Fruit fly (Drosophila melanogaster) whole organism, prepupa: ENCODE results near the gene CG11964.

Source experiments
- Blimp-1 ChIP-seq: fragments of 200-800 bp; sonication (Bioruptor generic); optimal IDR thresholded peaks from 3 replicates; lab custom pipeline; 2017; ENCODE audit warnings: missing biosample characterization, missing genetic modification characterization, mild to moderate bottlenecking, moderate library complexity, missing genetic modification reagents
- CG10631 ChIP-seq: fragments of 200-800 bp; sonication (Bioruptor generic); optimal IDR thresholded peaks from 2 replicates; lab custom pipeline; 2016; ENCODE audit warnings: missing biosample characterization, missing genetic modification characterization
- CG10669 ChIP-seq: fragments of 200-800 bp; sonication (Bioruptor generic); optimal IDR thresholded peaks from 3 replicates; lab custom pipeline; 2018; ENCODE audit warnings: missing biosample characterization, mild to moderate bottlenecking, missing genetic modification characterization, moderate library complexity
- CG11294 ChIP-seq: fragments of 200-800 bp; sonication (Bioruptor generic); IDR thresholded peaks from 2 replicates; pipeline ENCODE4 v1.3.6; 2022; ENCODE audit warnings: missing biosample characterization, missing genetic modification characterization
- CG11762 ChIP-seq: fragments of 200-800 bp; sonication (Bioruptor generic); optimal IDR thresholded peaks from 3 replicates; lab custom pipeline; 2016; ENCODE audit warnings: missing biosample characterization, missing genetic modification characterization; ENCODE audit not compliant: insufficient read depth
- CG11902 ChIP-seq: fragments of 200-800 bp; sonication (Bioruptor generic); optimal IDR thresholded peaks from 3 replicates; lab custom pipeline; 2016; ENCODE audit warnings: missing biosample characterization, missing genetic modification characterization
- CG15336 ChIP-seq: fragments of 200-800 bp; sonication (Bioruptor generic); IDR thresholded peaks from 2 replicates; pipeline ENCODE4 v1.3.6; 2022; ENCODE audit warnings: missing biosample characterization, missing genetic modification characterization
- CG1621 ChIP-seq: fragments of 200-800 bp; sonication (Bioruptor generic); optimal IDR thresholded peaks from 3 replicates; lab custom pipeline; 2018; ENCODE audit warnings: missing biosample characterization, mild to moderate bottlenecking, missing genetic modification characterization
- CG16779 ChIP-seq: fragments of 200-800 bp; sonication (Bioruptor generic); optimal IDR thresholded peaks from 3 replicates; lab custom pipeline; 2017; ENCODE audit warnings: missing biosample characterization, mild to moderate bottlenecking, missing genetic modification characterization
- CG3032 ChIP-seq: fragments of 200-800 bp; optimal IDR thresholded peaks from 2 replicates; lab custom pipeline; 2019; ENCODE audit warnings: missing biosample characterization, mild to moderate bottlenecking, missing genetic modification characterization, moderate library complexity
- CG31627 ChIP-seq: fragments of 200-800 bp; sonication (Bioruptor generic); optimal IDR thresholded peaks from 3 replicates; lab custom pipeline; 2016; ENCODE audit warnings: missing biosample characterization, missing genetic modification characterization
- CG34406 ChIP-seq: fragments of 200-800 bp; sonication (Bioruptor generic); optimal IDR thresholded peaks from 3 replicates; lab custom pipeline; 2016; ENCODE audit warnings: missing biosample characterization, missing genetic modification characterization
- CG4318 ChIP-seq: fragments of 200-800 bp; sonication (Bioruptor generic); optimal IDR thresholded peaks from 3 replicates; lab custom pipeline; 2017; ENCODE audit warnings: missing biosample characterization, mild to moderate bottlenecking, missing genetic modification characterization
- CG6808 ChIP-seq: fragments of 200-800 bp; sonication (Bioruptor generic); optimal IDR thresholded peaks from 3 replicates; lab custom pipeline; 2017; ENCODE audit warnings: missing biosample characterization, missing genetic modification characterization, mild to moderate bottlenecking, moderate library complexity, missing genetic modification reagents
- CG6854 ChIP-seq: fragments of 200-800 bp; sonication (Bioruptor generic); optimal IDR thresholded peaks from 2 replicates; lab custom pipeline; 2017; ENCODE audit warnings: missing biosample characterization, mild to moderate bottlenecking, missing genetic modification characterization
- CG7368 ChIP-seq: fragments of 200-800 bp; sonication (Bioruptor generic); optimal IDR thresholded peaks from 3 replicates; lab custom pipeline; 2016; ENCODE audit warnings: missing biosample characterization, missing genetic modification characterization
- CG8119 ChIP-seq: fragments of 200-800 bp; sonication (Bioruptor generic); IDR thresholded peaks from 3 replicates; pipeline ENCODE4 v1.3.6; 2022; ENCODE audit warnings: missing biosample characterization, missing genetic modification characterization
- CG8319 ChIP-seq: fragments of 200-800 bp; sonication (Bioruptor generic); optimal IDR thresholded peaks from 3 replicates; lab custom pipeline; 2016; ENCODE audit warnings: missing biosample characterization, missing genetic modification characterization
- CG8632 ChIP-seq: fragments of 200-800 bp; sonication (Bioruptor generic); optimal IDR thresholded peaks from 3 replicates; lab custom pipeline; 2016; ENCODE audit warnings: missing biosample characterization, missing genetic modification characterization
- Eip75B ChIP-seq: fragments of 200-800 bp; sonication (Bioruptor generic); optimal IDR thresholded peaks from 3 replicates; lab custom pipeline; 2016; ENCODE audit warnings: missing biosample characterization, missing genetic modification characterization
- Eip93F ChIP-seq: fragments of 200-800 bp; sonication (Bioruptor generic); optimal IDR thresholded peaks from 2 replicates; lab custom pipeline; 2016; ENCODE audit warnings: missing biosample characterization, mild to moderate bottlenecking, missing genetic modification characterization
- Ets21C ChIP-seq: fragments of 200-800 bp; sonication (Bioruptor generic); optimal IDR thresholded peaks from 3 replicates; lab custom pipeline; 2016; ENCODE audit warnings: missing biosample characterization, missing genetic modification characterization
- Gug ChIP-seq: fragments of 200-800 bp; sonication (Bioruptor generic); IDR thresholded peaks from 2 replicates; pipeline ENCODE4 v1.3.6; 2022; ENCODE audit warnings: missing biosample characterization, missing genetic modification characterization
- Hr38 ChIP-seq: sonication (Bioruptor generic); optimal IDR thresholded peaks from 2 replicates; lab custom pipeline; 2016; ENCODE audit warnings: missing biosample characterization, missing genetic modification characterization
- Hr4 ChIP-seq: fragments of 200-800 bp; sonication (Bioruptor generic); optimal IDR thresholded peaks from 3 replicates; lab custom pipeline; 2016; ENCODE audit warnings: missing biosample characterization, missing genetic modification characterization
- Met ChIP-seq: fragments of 200-800 bp; sonication (Bioruptor generic); optimal IDR thresholded peaks from 3 replicates; lab custom pipeline; 2016; ENCODE audit warnings: missing biosample characterization, missing genetic modification characterization
- OdsH ChIP-seq: fragments of 200-800 bp; sonication (Bioruptor generic); optimal IDR thresholded peaks from 3 replicates; lab custom pipeline; 2016; ENCODE audit warnings: missing biosample characterization, missing genetic modification characterization
- Smox ChIP-seq: fragments of 200-800 bp; sonication (Bioruptor generic); optimal IDR thresholded peaks from 3 replicates; lab custom pipeline; 2016; ENCODE audit warnings: missing biosample characterization, missing genetic modification characterization
- Sox102F ChIP-seq: fragments of 200-800 bp; sonication (Bioruptor generic); optimal IDR thresholded peaks from 2 replicates; lab custom pipeline; 2016; ENCODE audit warnings: missing biosample characterization, mild to moderate bottlenecking, missing genetic modification characterization
- Sox14 ChIP-seq: fragments of 200-800 bp; sonication (Bioruptor generic); optimal IDR thresholded peaks from 3 replicates; lab custom pipeline; 2016; ENCODE audit warnings: missing biosample characterization, missing genetic modification characterization
- Sox15 ChIP-seq: fragments of 200-800 bp; sonication (Bioruptor generic); optimal IDR thresholded peaks from 3 replicates; lab custom pipeline; 2016; ENCODE audit warnings: missing biosample characterization, missing genetic modification characterization
- acj6 ChIP-seq: fragments of 200-800 bp; sonication (Bioruptor generic); optimal IDR thresholded peaks from 3 replicates; lab custom pipeline; 2016; ENCODE audit warnings: missing biosample characterization, missing genetic modification characterization
- cyc ChIP-seq: fragments of 200-800 bp; sonication (Bioruptor generic); optimal IDR thresholded peaks from 3 replicates; lab custom pipeline; 2016; ENCODE audit warnings: missing biosample characterization, missing genetic modification characterization
- dac ChIP-seq: fragments of 200-800 bp; sonication (Bioruptor generic); optimal IDR thresholded peaks from 2 replicates; lab custom pipeline; 2017; ENCODE audit warnings: missing biosample characterization, mild to moderate bottlenecking, missing genetic modification characterization
- dsx ChIP-seq: fragments of 200-800 bp; optimal IDR thresholded peaks from 3 replicates; lab custom pipeline; 2019; ENCODE audit warnings: missing biosample characterization, mild to moderate bottlenecking, missing genetic modification characterization, moderate library complexity; ENCODE audit not compliant: poor library complexity, severe bottlenecking
- esn ChIP-seq: fragments of 200-800 bp; sonication (Bioruptor generic); optimal IDR thresholded peaks from 2 replicates; lab custom pipeline; 2016; ENCODE audit warnings: missing biosample characterization, mild to moderate bottlenecking, missing genetic modification characterization, moderate library complexity
- fd59A ChIP-seq: fragments of 200-800 bp; sonication (Bioruptor generic); optimal IDR thresholded peaks from 2 replicates; lab custom pipeline; 2017; ENCODE audit warnings: missing biosample characterization, mild to moderate bottlenecking, missing genetic modification characterization, missing genetic modification reagents
- fd85E ChIP-seq: fragments of 200-800 bp; sonication (Bioruptor generic); optimal IDR thresholded peaks from 3 replicates; lab custom pipeline; 2016; ENCODE audit warnings: missing biosample characterization, missing genetic modification characterization
- fkh ChIP-seq: fragments of 200-800 bp; sonication (Bioruptor generic); optimal IDR thresholded peaks from 3 replicates; lab custom pipeline; 2017; ENCODE audit warnings: missing biosample characterization, mild to moderate bottlenecking, missing genetic modification characterization, moderate library complexity
- lz ChIP-seq: fragments of 200-800 bp; sonication (Bioruptor generic); optimal IDR thresholded peaks from 3 replicates; lab custom pipeline; 2016; ENCODE audit warnings: missing biosample characterization, missing genetic modification characterization
- pdm3 ChIP-seq: fragments of 200-800 bp; sonication (Bioruptor generic); optimal IDR thresholded peaks from 3 replicates; lab custom pipeline; 2016; ENCODE audit warnings: missing biosample characterization, missing genetic modification characterization
- salr ChIP-seq, 2 experiments: fragments of 200-800 bp; sonication (Bioruptor generic); optimal IDR thresholded peaks; 3 replicates each; lab custom pipeline; 2016 to 2018; ENCODE audit warnings: missing biosample characterization in 2 of 2, missing genetic modification characterization in 2 of 2, mild to moderate bottlenecking in 1 of 2
- svp ChIP-seq: fragments of 200-800 bp; sonication (Bioruptor generic); peaks from one replicate; lab custom pipeline; 2016; ENCODE audit warnings: missing biosample characterization, missing genetic modification characterization
- topi ChIP-seq: fragments of 200-800 bp; sonication (Bioruptor generic); optimal IDR thresholded peaks from 3 replicates; lab custom pipeline; 2016; ENCODE audit warnings: missing biosample characterization, missing genetic modification characterization
- vri ChIP-seq: fragments of 200-800 bp; sonication (Bioruptor generic); optimal IDR thresholded peaks from 3 replicates; lab custom pipeline; 2016; ENCODE audit warnings: missing biosample characterization, mild to moderate bottlenecking, missing genetic modification characterization

CG11964 gene

dm6 chr3R:8896740-8897139, 48.1 kb downstream of the CG11964 start (continued):
- no peak for TF ChIP-seq CG6854 (GFP tag; lab: Kevin White, UChicago)
- peak; percentile 75 for TF ChIP-seq esn (GFP tag; lab: Kevin White, UChicago)
- TF ChIP-seq dsx (GFP tag; lab: Kevin White, UChicago): peak; percentile 17
- no peak for TF ChIP-seq Hr38
- peak; percentile 59 for TF ChIP-seq dac
- peak; percentile 62 for TF ChIP-seq CG11294 (GFP tag; lab: Robert Waterston, UW)
- TF ChIP-seq CG11762 (GFP tag; lab: Kevin White, UChicago): peak; percentile 45
- peak; percentile 34 for TF ChIP-seq CG10669 (GFP tag; lab: Kevin White, UChicago)
- peak; percentile 74 for TF ChIP-seq OdsH
- peak; percentile 39 for TF ChIP-seq CG11902 (GFP tag; lab: Kevin White, UChicago)
- TF ChIP-seq fd85E: peak; percentile 11
- peak; percentile 76 for TF ChIP-seq Met
- TF ChIP-seq Sox14 (GFP tag; lab: Kevin White, UChicago): peak; percentile 69
- peak; percentile 47 for TF ChIP-seq CG7368 (GFP tag; lab: Kevin White, UChicago)
- peak; percentile 8 for TF ChIP-seq CG1621
- peak; percentile 78 for TF ChIP-seq svp (GFP tag; lab: Kevin White, UChicago)
- TF ChIP-seq CG31627 (GFP tag; lab: Kevin White, UChicago): peak; percentile 66
- peak; percentile 29 for TF ChIP-seq fd59A (GFP tag; lab: Kevin White, UChicago)
- peak; percentile 60 for TF ChIP-seq CG34406 (GFP tag; lab: Kevin White, UChicago)

dm6 chr3R:8892993-8893670, 51.7 kb downstream of the CG11964 start:
- no peak for TF ChIP-seq CG3032 (tag; lab: Kevin White, UChicago)
- TF ChIP-seq Smox (GFP tag; lab: Kevin White, UChicago): peak; percentile 37
- TF ChIP-seq CG11294 (GFP tag; lab: Robert Waterston, UW): 0 out of 2 replicates have a peak, but pooled peaks have one; percentile 20
- TF ChIP-seq CG31627 (GFP tag; lab: Kevin White, UChicago): peak; percentile 52
- no peak for TF ChIP-seq CG6808
- peak; percentile 45 for TF ChIP-seq svp (GFP tag; lab: Kevin White, UChicago)
- TF ChIP-seq salr (GFP tag; optimal IDR thresholded peaks at IDR 0.05; lab: Kevin White, UChicago): peak in 1 of 2 experiments; percentile 27
- TF ChIP-seq Ets21C (GFP tag; lab: Kevin White, UChicago): peak; percentile 39
- no peak for TF ChIP-seq CG10669 (GFP tag; lab: Kevin White, UChicago)
- TF ChIP-seq CG4318 (GFP tag; lab: Kevin White, UChicago): no peak
- TF ChIP-seq lz: peak; percentile 43
- peak; percentile 56 for TF ChIP-seq topi
- peak; percentile 72 for TF ChIP-seq CG15336
- TF ChIP-seq Hr38: no peak
- TF ChIP-seq Sox15 (GFP tag; lab: Kevin White, UChicago): peak; percentile 21
- TF ChIP-seq Sox102F (GFP tag; lab: Kevin White, UChicago): peak; percentile 32
- no peak for TF ChIP-seq CG6854 (GFP tag; lab: Kevin White, UChicago)
- peak; percentile 4 for TF ChIP-seq CG8632 (GFP tag; lab: Kevin White, UChicago)
- no peak for TF ChIP-seq Blimp-1 (GFP tag; lab: Kevin White, UChicago)
- TF ChIP-seq pdm3 (GFP tag; lab: Kevin White, UChicago): peak; percentile 58
- peak; percentile 43 for TF ChIP-seq cyc (GFP tag; lab: Kevin White, UChicago)
- TF ChIP-seq Gug (GFP tag; lab: Robert Waterston, UW): 0 out of 2 replicates have a peak, but pooled peaks have one; percentile 33
- peak; percentile 26 for TF ChIP-seq Eip75B (GFP tag; lab: Kevin White, UChicago)
- peak; percentile 62 for TF ChIP-seq Met
- peak; percentile 8 for TF ChIP-seq Sox14 (GFP tag; lab: Kevin White, UChicago)
- no peak for TF ChIP-seq CG11902 (GFP tag; lab: Kevin White, UChicago)
- peak; percentile 58 for TF ChIP-seq Hr4 (GFP tag; lab: Kevin White, UChicago)
- no peak for TF ChIP-seq CG16779
- peak; percentile 11 for TF ChIP-seq vri (GFP tag; lab: Kevin White, UChicago)
- peak; percentile 3 for TF ChIP-seq CG7368 (GFP tag; lab: Kevin White, UChicago)
- TF ChIP-seq fkh: no peak
- TF ChIP-seq Eip93F (GFP tag; lab: Kevin White, UChicago): no peak
- no peak for TF ChIP-seq CG1621
- TF ChIP-seq dsx (GFP tag; lab: Kevin White, UChicago): no peak
- TF ChIP-seq acj6 (GFP tag; lab: Kevin White, UChicago): peak; percentile 47
- TF ChIP-seq esn (GFP tag; lab: Kevin White, UChicago): peak; percentile 68
- TF ChIP-seq CG34406 (GFP tag; lab: Kevin White, UChicago): peak; percentile 47
- TF ChIP-seq CG8119: peak; percentile 55; the same call in 2 of the 3 replicates
- TF ChIP-seq CG10631 (GFP tag; lab: Kevin White, UChicago): no peak
- no peak for TF ChIP-seq dac
- TF ChIP-seq CG8319 (GFP tag; lab: Kevin White, UChicago): peak; percentile 9
